Worm (Caenorhabditis elegans) whole organism, L1 larva: Measurements from ENCODE around the gene far-8.
A peak's percentile ranks its signal among the peaks of the same experiment; 100 is the strongest.

Experiments used
- C04F5.9 ChIP-seq: sonication (generic microtip); optimal IDR thresholded peaks from 2 replicates; lab custom pipeline; 2016; ENCODE audit warnings: missing genetic modification characterization, missing compliant biosample characterization
- F16B12.6 ChIP-seq: fragments of 150-350 bp; optimal IDR thresholded peaks from 2 replicates; lab custom pipeline; 2014; ENCODE audit warnings: missing biosample characterization, missing genetic modification characterization
- Y116A8C.19 ChIP-seq: sonication (generic microtip); optimal IDR thresholded peaks from 2 replicates; lab custom pipeline; 2016; ENCODE audit warnings: missing compliant biosample characterization, missing genetic modification characterization, borderline replicate concordance
- aha-1 ChIP-seq: fragments of 150-350 bp; optimal IDR thresholded peaks from 2 replicates; lab custom pipeline; 2014; ENCODE audit warnings: missing biosample characterization, missing genetic modification characterization
- blmp-1 ChIP-seq: fragments of 150-350 bp; optimal IDR thresholded peaks from 2 replicates; lab custom pipeline; 2014; ENCODE audit warnings: missing biosample characterization, missing genetic modification characterization
- ceh-88 ChIP-seq: fragments of 200-800 bp; sonication (Bioruptor generic); IDR thresholded peaks from 2 replicates; pipeline ENCODE4 v1.3.6; 2022; ENCODE audit warnings: missing genetic modification characterization, missing compliant biosample characterization
- ceh-90 ChIP-seq: sonication (generic microtip); optimal IDR thresholded peaks from 2 replicates; lab custom pipeline; 2016; ENCODE audit warnings: missing genetic modification characterization, missing compliant biosample characterization
- dsc-1 ChIP-seq: sonication (generic microtip); optimal IDR thresholded peaks from 2 replicates; lab custom pipeline; 2016; ENCODE audit warnings: mild to moderate bottlenecking, missing genetic modification characterization, missing compliant biosample characterization
- efl-1 ChIP-seq, 4 experiments: fragments of 150-350 bp; optimal IDR thresholded peaks in 3 of 4; peaks in 1 of 4; 1 replicate in 1 of 4; 2 replicates in 3 of 4; lab custom pipeline; 2014; ENCODE audit warnings: missing biosample characterization in 2 of 4, missing genetic modification characterization in 2 of 4, missing genetic modification reagents in 2 of 4
- efl-3 ChIP-seq: fragments of 200-800 bp; sonication (Bioruptor generic); optimal IDR thresholded peaks from 2 replicates; lab custom pipeline; 2018; ENCODE audit warnings: mild to moderate bottlenecking, missing genetic modification characterization, missing compliant biosample characterization
- egl-13 ChIP-seq: sonication (generic microtip); optimal IDR thresholded peaks from 2 replicates; lab custom pipeline; 2016; ENCODE audit warnings: missing genotype, missing genetic modification reagents, missing genetic modification characterization, missing compliant biosample characterization
- elt-3 ChIP-seq, 6 experiments: fragments of 150-350 bp in 1 of 6; sonication (generic microtip); optimal IDR thresholded peaks; 2 replicates each; lab custom pipeline; 2017 to 2018; ENCODE audit warnings: missing biosample characterization in 6 of 6, missing genetic modification characterization in 6 of 6, inconsistent platforms in 1 of 6
- fkh-10 ChIP-seq: sonication (generic microtip); optimal IDR thresholded peaks from 2 replicates; lab custom pipeline; 2017; ENCODE audit warnings: missing biosample characterization, missing genetic modification reagents, missing genetic modification characterization
- fos-1 ChIP-seq: fragments of 150-350 bp; optimal IDR thresholded peaks from 2 replicates; lab custom pipeline; 2014; ENCODE audit warnings: missing biosample characterization, missing genetic modification characterization
- hlh-17 ChIP-seq: fragments of 200-800 bp; sonication (Bioruptor generic); optimal IDR thresholded peaks from 2 replicates; lab custom pipeline; 2018; ENCODE audit warnings: missing genetic modification characterization, mild to moderate bottlenecking, missing compliant biosample characterization, moderate library complexity, borderline replicate concordance
- hlh-4 ChIP-seq: sonication (generic microtip); optimal IDR thresholded peaks from 2 replicates; lab custom pipeline; 2016; ENCODE audit warnings: mild to moderate bottlenecking, missing genetic modification characterization, missing compliant biosample characterization
- hpl-2 ChIP-seq: fragments of 150-350 bp; optimal IDR thresholded peaks from 2 replicates; lab custom pipeline; 2014; ENCODE audit warnings: missing biosample characterization, missing genetic modification reagents, missing genetic modification characterization
- jun-1 ChIP-seq: fragments of 150-350 bp; optimal IDR thresholded peaks from 2 replicates; lab custom pipeline; 2014; ENCODE audit warnings: missing biosample characterization, missing genetic modification reagents, missing genetic modification characterization
- lin-14 ChIP-seq: fragments of 200-800 bp; sonication (Bioruptor generic); optimal IDR thresholded peaks from 2 replicates; lab custom pipeline; 2018; ENCODE audit warnings: mild to moderate bottlenecking, missing genetic modification characterization, moderate library complexity, missing compliant biosample characterization
- lin-15B ChIP-seq: fragments of 150-350 bp; sonication (generic microtip); optimal IDR thresholded peaks from 3 replicates; lab custom pipeline; 2014; ENCODE audit warnings: missing biosample characterization, missing genetic modification characterization
- lir-3 ChIP-seq: sonication (generic microtip); optimal IDR thresholded peaks from 2 replicates; lab custom pipeline; 2016; ENCODE audit warnings: mild to moderate bottlenecking, missing genetic modification characterization, moderate library complexity, missing compliant biosample characterization; ENCODE audit not compliant: poor library complexity
- mab-9 ChIP-seq: fragments of 200-800 bp; sonication (Bioruptor generic); IDR thresholded peaks from 2 replicates; pipeline ENCODE4 v1.3.6; 2022; ENCODE audit warnings: missing genetic modification reagents, missing genetic modification characterization, missing compliant biosample characterization
- mef-2 ChIP-seq: fragments of 150-350 bp; optimal IDR thresholded peaks from 2 replicates; lab custom pipeline; 2014; ENCODE audit warnings: missing biosample characterization, missing genetic modification characterization
- nhr-11 ChIP-seq: fragments of 150-350 bp; optimal IDR thresholded peaks from 2 replicates; lab custom pipeline; 2014; ENCODE audit warnings: missing biosample characterization, missing genetic modification characterization
- nhr-12 ChIP-seq: sonication (generic microtip); optimal IDR thresholded peaks from 2 replicates; lab custom pipeline; 2017; ENCODE audit warnings: missing biosample characterization, missing genetic modification characterization
- nhr-19 ChIP-seq: fragments of 200-800 bp; sonication (Bioruptor generic); conservative IDR thresholded peaks from 2 replicates; pipeline ENCODE4 v1.3.6; 2022; ENCODE audit warnings: missing genetic modification characterization, missing compliant biosample characterization
- nhr-20 ChIP-seq: sonication (generic microtip); optimal IDR thresholded peaks from 2 replicates; lab custom pipeline; 2016; ENCODE audit warnings: mild to moderate bottlenecking, missing genetic modification characterization, missing compliant biosample characterization
- nhr-237 ChIP-seq: fragments of 150-350 bp; optimal IDR thresholded peaks from 2 replicates; lab custom pipeline; 2014; ENCODE audit warnings: missing biosample characterization, missing genetic modification characterization
- nhr-47 ChIP-seq: sonication (generic microtip); optimal IDR thresholded peaks from 2 replicates; lab custom pipeline; 2016; ENCODE audit warnings: mild to moderate bottlenecking, missing genetic modification characterization, moderate library complexity, missing compliant biosample characterization
- nhr-85 ChIP-seq: sonication (generic microtip); peaks from one replicate; lab custom pipeline; 2016; ENCODE audit warnings: missing genetic modification characterization, inconsistent platforms, missing compliant biosample characterization
- pqm-1 ChIP-seq: sonication (generic microtip); optimal IDR thresholded peaks from 3 replicates; lab custom pipeline; 2017; ENCODE audit warnings: missing biosample characterization, missing genetic modification characterization
- sox-4 ChIP-seq: sonication (generic microtip); optimal IDR thresholded peaks from 2 replicates; lab custom pipeline; 2016; ENCODE audit warnings: missing genetic modification characterization, missing compliant biosample characterization
- swsn-7 ChIP-seq: sonication (generic microtip); optimal IDR thresholded peaks from 2 replicates; lab custom pipeline; 2016; ENCODE audit warnings: missing genetic modification characterization, missing compliant biosample characterization
- tbx-2 ChIP-seq: sonication (generic microtip); optimal IDR thresholded peaks from 2 replicates; lab custom pipeline; 2016; ENCODE audit warnings: missing genetic modification characterization, missing compliant biosample characterization
- unc-130 ChIP-seq: fragments of 150-350 bp; optimal IDR thresholded peaks from 2 replicates; lab custom pipeline; 2017; ENCODE audit warnings: missing biosample characterization, missing genetic modification characterization, inconsistent platforms
- unc-30 ChIP-seq: sonication (generic microtip); optimal IDR thresholded peaks from 2 replicates; lab custom pipeline; 2017; ENCODE audit warnings: missing biosample characterization, missing genetic modification characterization
- unc-98 ChIP-seq: fragments of 200-800 bp; sonication (Bioruptor generic); IDR thresholded peaks from 2 replicates; pipeline ENCODE4 v1.3.6; 2022; ENCODE audit warnings: missing genetic modification characterization, missing compliant biosample characterization
- vab-15 ChIP-seq: sonication (generic microtip); optimal IDR thresholded peaks from 2 replicates; lab custom pipeline; 2017; ENCODE audit warnings: missing genotype, mild to moderate bottlenecking, missing genetic modification characterization, missing compliant biosample characterization
- zip-4 ChIP-seq: fragments of 200-800 bp; sonication (Bioruptor generic); optimal IDR thresholded peaks from 2 replicates; lab custom pipeline; 2018; ENCODE audit warnings: mild to moderate bottlenecking, missing genetic modification characterization, moderate library complexity, missing compliant biosample characterization

far-8 gene

ce11 chrIII:879634-880033, 36.9 kb downstream of the far-8 start, which contains the start of the genes T24C4.5 and ucr-2.3:
Gene T24C4.5, minus strand, starts transcription at chrIII:879734.
Gene ucr-2.3, plus strand, starts transcription at chrIII:879860.
- no peak for TF ChIP-seq F16B12.6 (tag; lab: Kevin White, UChicago)
- TF ChIP-seq lir-3: no peak
- no peak for TF ChIP-seq unc-30 (tag; lab: Kevin White, UChicago)
- TF ChIP-seq pqm-1 (tag; lab: Kevin White, UChicago): no peak
- no peak for TF ChIP-seq ceh-90 (tag; lab: Kevin White, UChicago)
- TF ChIP-seq unc-130: no peak
- no peak for TF ChIP-seq dsc-1 (tag; lab: Kevin White, UChicago)
- TF ChIP-seq vab-15 (tag; lab: Kevin White, UChicago): no peak
- no peak for TF ChIP-seq swsn-7 (tag; lab: Kevin White, UChicago)
- no peak for TF ChIP-seq C04F5.9 (tag; lab: Kevin White, UChicago)
- TF ChIP-seq ceh-88 (GFP tag; lab: Robert Waterston, UW): no peak
- TF ChIP-seq nhr-47 (tag; lab: Kevin White, UChicago): no peak
- TF ChIP-seq jun-1 (tag; lab: Kevin White, UChicago): no peak
- no peak for TF ChIP-seq mab-9 (GFP tag; lab: Robert Waterston, UW)

ce11 chrIII:880840-881239, 38.1 kb downstream of the far-8 start:
- TF ChIP-seq efl-1 (optimal IDR thresholded peaks at IDR 0.05; lab: Kevin White, UChicago): no peak
- peak in 1 of 2 experiments; percentile 57 for TF ChIP-seq efl-1 (GFP tag; optimal IDR thresholded peaks at IDR 0.05 in 1 of 2; lab: Kevin White, UChicago)
- no peak for TF ChIP-seq hlh-4 (tag; lab: Kevin White, UChicago)

ce11 chrIII:881460-881859, 38.7 kb downstream of the far-8 start:
- TF ChIP-seq lin-15B (tag; lab: Kevin White, UChicago) (no peak), hlh-17 (GFP tag; lab: Kevin White, UChicago) (no peak), mef-2 (tag; lab: Kevin White, UChicago) (no peak), F16B12.6 (tag; lab: Kevin White, UChicago) (no peak), efl-1 (optimal IDR thresholded peaks at IDR 0.05; lab: Kevin White, UChicago) (no peak), efl-1 (GFP tag; optimal IDR thresholded peaks at IDR 0.05 in 1 of 2; lab: Kevin White, UChicago) (peak in 1 of 2 experiments; percentile 23), swsn-7 (tag; lab: Kevin White, UChicago) (no peak), elt-3 (tag; optimal IDR thresholded peaks at IDR 0.05; lab: Kevin White, UChicago) (no peak), efl-3 (GFP tag; lab: Kevin White, UChicago) (no peak), lin-14 (no peak)

ce11 chrIII:883595-883994, 40.9 kb downstream of the far-8 start:
- TF ChIP-seq efl-1 (optimal IDR thresholded peaks at IDR 0.05; lab: Kevin White, UChicago) (no peak), efl-1 (GFP tag; optimal IDR thresholded peaks at IDR 0.05 in 1 of 2; lab: Kevin White, UChicago) (peak in 1 of 2 experiments; percentile 90), nhr-85 (tag; lab: Kevin White, UChicago) (no peak)

ce11 chrIII:886726-887125, 44.0 kb downstream of the far-8 start, which contains the start of gene zer-1:
Gene zer-1, minus strand, starts transcription at chrIII:886793.
- TF ChIP-seq unc-30 (tag; lab: Kevin White, UChicago) (no peak), nhr-47 (tag; lab: Kevin White, UChicago) (no peak), blmp-1 (tag; lab: Kevin White, UChicago) (peak; percentile 98), tbx-2 (tag; lab: Kevin White, UChicago) (no peak), pqm-1 (tag; lab: Kevin White, UChicago) (no peak), nhr-19 (GFP tag; lab: Robert Waterston, UW) (no peak), nhr-12 (tag; lab: Kevin White, UChicago) (no peak), nhr-85 (tag; lab: Kevin White, UChicago) (peak; percentile 8), egl-13 (tag; lab: Kevin White, UChicago) (no peak), unc-130 (no peak), hlh-4 (tag; lab: Kevin White, UChicago) (no peak), elt-3 (tag; optimal IDR thresholded peaks at IDR 0.05; lab: Kevin White, UChicago) (peak in 1 of 6 experiments; percentile 5), vab-15 (tag; lab: Kevin White, UChicago) (no peak), fos-1 (no peak)

- no peak for TF ChIP-seq hpl-2
- TF ChIP-seq ceh-90 (tag; lab: Kevin White, UChicago): no peak
- peak; percentile 4 for TF ChIP-seq F16B12.6 (tag; lab: Kevin White, UChicago)
- no peak for TF ChIP-seq unc-98 (GFP tag; lab: Robert Waterston, UW)
- TF ChIP-seq nhr-237 (tag; lab: Kevin White, UChicago): no peak
- no peak for TF ChIP-seq Y116A8C.19
- TF ChIP-seq fkh-10: peak; percentile 90
- TF ChIP-seq aha-1 (tag; lab: Kevin White, UChicago): no peak
- TF ChIP-seq zip-4: no peak
- peak; percentile 57 for TF ChIP-seq nhr-19 (GFP tag; lab: Robert Waterston, UW)
- TF ChIP-seq nhr-11 (tag; lab: Kevin White, UChicago): peak; percentile 4
- TF ChIP-seq swsn-7 (tag; lab: Kevin White, UChicago): peak; percentile 86
- TF ChIP-seq ceh-88 (GFP tag; lab: Robert Waterston, UW): no peak; the same call in 1 of the 2 replicates
- no peak for TF ChIP-seq nhr-12 (tag; lab: Kevin White, UChicago)
- peak; percentile 84 for TF ChIP-seq nhr-85 (tag; lab: Kevin White, UChicago)
- no peak for TF ChIP-seq vab-15 (tag; lab: Kevin White, UChicago)
- peak; percentile 73 for TF ChIP-seq nhr-20 (tag; lab: Kevin White, UChicago)
- peak; percentile 49 for TF ChIP-seq sox-4 (tag; lab: Kevin White, UChicago)
These were observed 45.2 kb downstream of the far-8 start for ce11 chrIII:887874-888299.
